Worm (Caenorhabditis elegans): ENCODE measurements around the gene F23B12.4.

- no peak for TF ChIP-seq pha-4 (GFP tag; IDR thresholded peaks at IDR 0.05)
- TF ChIP-seq pha-4 (tag; optimal IDR thresholded peaks at IDR 0.05): no peak
- TF ChIP-seq fos-1 (tag; optimal IDR thresholded peaks at IDR 0.05): no peak
- no peak for TF ChIP-seq lir-3 (tag; optimal IDR thresholded peaks at IDR 0.05)
- no peak for TF ChIP-seq mdl-1 (tag; optimal IDR thresholded peaks at IDR 0.05)
These were observed 14.9 kb upstream of the F23B12.4 start for ce11 chrV:14426013-14426412.
